Worm (Caenorhabditis elegans) whole organism, L3 larva: ENCODE data around the gene ugt-51.

Source experiments
- fkh-10 ChIP-seq: sonication (generic microtip); optimal IDR thresholded peaks from 2 replicates; lab custom pipeline; 2017; ENCODE audit warnings: missing biosample characterization, missing genetic modification reagents, missing genetic modification characterization
- mdl-1 ChIP-seq: fragments of 150-350 bp; optimal IDR thresholded peaks from 2 replicates; lab custom pipeline; 2014; ENCODE audit warnings: missing biosample characterization, missing genetic modification characterization
- snpc-4 ChIP-seq: fragments of 150-350 bp; optimal IDR thresholded peaks from 2 replicates; lab custom pipeline; 2014; ENCODE audit warnings: missing biosample characterization, missing genetic modification characterization
- ztf-4 ChIP-seq: fragments of 150-350 bp; optimal IDR thresholded peaks from 2 replicates; lab custom pipeline; 2014; ENCODE audit warnings: missing biosample characterization, missing genetic modification characterization

DNA sequence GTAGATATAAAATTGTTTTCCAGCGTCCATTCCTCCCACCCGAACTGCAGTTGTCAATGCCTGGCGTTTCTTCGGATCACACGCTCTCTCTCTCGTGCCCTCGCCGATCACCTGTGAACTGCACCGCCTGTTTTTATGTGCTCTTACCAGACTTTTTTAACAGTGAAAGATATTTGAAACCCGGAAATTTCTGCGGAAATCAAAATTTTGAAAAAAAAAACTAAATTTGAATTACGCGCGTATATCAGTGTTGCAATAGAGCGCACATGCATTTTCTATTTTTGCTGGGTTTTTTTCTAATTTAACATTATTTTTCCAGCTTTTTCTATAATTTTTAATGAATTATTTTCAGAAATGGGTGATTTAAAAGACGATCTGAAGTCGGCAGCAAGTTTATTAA is 27.0 kb upstream of the ugt-51 start, which contains the start of gene ttc-37:
- TF ChIP-seq mdl-1 (tag; lab: Kevin White, UChicago) (no peak), ztf-4 (no peak), snpc-4 (tag; lab: Kevin White, UChicago) (no peak), fkh-10 (no peak)
